Worm (Caenorhabditis elegans): ENCODE data around the gene T28A11.3.

- TF ChIP-seq W03F9.2 (tag; optimal IDR thresholded peaks at IDR 0.05), result no peak
- TF ChIP-seq him-1 (tag; optimal IDR thresholded peaks at IDR 0.05), result no peak
- no peak for TF ChIP-seq dao-5 (tag; optimal IDR thresholded peaks at IDR 0.05)
Observed at ce11 chrV:3288134-3288533, 13.0 kb downstream of the T28A11.3 start.

Data from whole organism, L4/young adult.